Worm (Caenorhabditis elegans): ENCODE data around the gene grd-10.

Gene grd-10

DNA sequence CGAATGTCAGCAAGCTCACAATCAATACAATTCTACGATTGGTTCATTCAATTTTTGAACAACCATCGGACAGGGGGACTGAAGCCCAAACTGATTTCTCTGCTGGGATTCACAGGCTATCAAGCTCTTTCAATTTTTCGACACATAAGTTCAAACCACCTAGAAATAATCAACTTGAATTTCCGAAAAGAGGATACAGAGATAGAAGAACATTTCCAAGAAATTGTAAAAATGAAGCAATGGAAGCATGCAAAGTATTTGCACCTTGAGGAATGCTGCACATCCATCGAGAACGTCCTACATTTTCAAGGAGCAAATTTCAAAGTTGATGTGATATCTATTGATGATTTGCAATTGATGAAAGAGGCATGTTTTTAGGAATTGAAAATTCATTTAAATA, 26.9 kb downstream of the grd-10 start:
- TF ChIP-seq lin-35 (GFP tag; optimal IDR thresholded peaks at IDR 0.05) (no peak), K11D2.4 (GFP tag; IDR thresholded peaks at IDR 0.05) (no peak), tbp1 (GFP tag; optimal IDR thresholded peaks at IDR 0.05) (no peak), pha-4 (tag; optimal IDR thresholded peaks at IDR 0.05) (no peak), dox-1 (GFP tag; IDR thresholded peaks at IDR 0.05) (no peak), lag-1 (GFP tag; IDR thresholded peaks at IDR 0.05) (no peak), snpc-1.1 (tag; optimal IDR thresholded peaks at IDR 0.05; ENCODE audit: insufficient read depth) (no peak), ekl-4 (GFP tag; IDR thresholded peaks at IDR 0.05) (no peak), mcd-1 (GFP tag; IDR thresholded peaks at IDR 0.05) (no peak), B0019.2 (GFP tag; conservative IDR thresholded peaks at IDR 0.05) (no peak), nhr-90 (tag; optimal IDR thresholded peaks at IDR 0.05) (no peak)

DNA sequence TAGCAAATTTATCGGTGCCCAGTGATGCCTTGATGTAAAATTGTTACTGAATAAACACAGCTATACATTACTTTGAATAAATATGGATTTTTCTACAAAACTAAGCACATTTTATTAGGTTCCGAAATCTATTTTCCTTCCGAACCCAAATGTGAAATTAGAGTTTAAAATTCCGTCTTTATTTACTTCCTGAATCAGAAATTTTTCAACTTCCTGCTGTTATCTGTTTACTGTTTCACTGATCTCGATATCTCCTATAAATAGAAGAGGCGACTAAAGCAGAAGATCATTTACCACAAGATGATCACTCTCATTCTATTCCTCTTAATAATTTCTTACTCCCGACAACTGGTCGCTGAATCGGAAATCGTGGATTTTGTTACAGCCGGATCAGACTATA, 28.9 kb downstream of the grd-10 start, which contains the start of gene F58E2.2:
Gene F58E2.2 (plus strand): TSS at position 301 of the 400 bp plus-strand sequence.
- no peak for TF ChIP-seq zim-3 (tag; optimal IDR thresholded peaks at IDR 0.05)
- no peak for TF ChIP-seq F23B12.7 (tag; optimal IDR thresholded peaks at IDR 0.05; ENCODE audit: insufficient read depth)
- no peak for TF ChIP-seq F55B11.4 (tag; optimal IDR thresholded peaks at IDR 0.05; ENCODE audit: borderline replicate concordance, insufficient read depth)
- TF ChIP-seq hsf-1 (GFP tag; IDR thresholded peaks at IDR 0.05): no peak
- TF ChIP-seq nhr-80 (tag; optimal IDR thresholded peaks at IDR 0.05): no peak
- no peak for TF ChIP-seq fkh-3 (tag; optimal IDR thresholded peaks at IDR 0.05)
- TF ChIP-seq Y95B8A.8 (GFP tag; IDR thresholded peaks at IDR 0.05): no peak
- no peak for TF ChIP-seq madf-6 (GFP tag; IDR thresholded peaks at IDR 0.05)
- no peak for TF ChIP-seq rpc-1 (optimal IDR thresholded peaks at IDR 0.05)
- TF ChIP-seq rpc-1 (tag; optimal IDR thresholded peaks at IDR 0.05): no peak
- TF ChIP-seq D2030.7 (GFP tag; IDR thresholded peaks at IDR 0.05): no peak

DNA sequence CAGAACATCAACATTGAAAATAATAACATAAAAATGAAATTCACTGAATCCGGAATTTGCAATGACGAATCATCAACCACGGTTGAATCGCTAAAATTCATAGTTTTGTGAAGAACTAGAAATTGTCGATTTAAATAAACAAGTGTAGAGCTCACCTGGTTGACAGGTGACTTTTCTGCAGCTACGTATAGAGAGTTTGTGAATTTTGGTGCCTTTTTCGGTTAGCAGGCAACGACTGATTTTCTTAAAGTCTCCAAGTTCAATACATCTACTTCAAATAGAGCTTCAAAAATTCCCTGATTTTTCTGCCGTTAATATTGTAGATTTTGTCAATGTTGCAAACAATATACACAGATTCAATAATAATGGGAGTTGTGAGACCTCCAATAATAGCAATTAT, 36.3 kb downstream of the grd-10 start, which contains the start of gene srz-69:
Gene srz-69 (minus strand): TSS at position 101 of the 400 bp plus-strand sequence.
- TF ChIP-seq bed-1 (GFP tag; IDR thresholded peaks at IDR 0.05) (no peak), F52B5.7 (tag; optimal IDR thresholded peaks at IDR 0.05) (no peak), Y95B8A.8 (GFP tag; IDR thresholded peaks at IDR 0.05) (no peak), attf-3 (GFP tag; conservative IDR thresholded peaks at IDR 0.05) (no peak), ceh-79 (tag; optimal IDR thresholded peaks at IDR 0.05) (no peak), Y56A3A.18 (GFP tag; IDR thresholded peaks at IDR 0.05) (no peak), somi-1 (GFP tag; optimal IDR thresholded peaks at IDR 0.05) (no peak), attf-6 (GFP tag; IDR thresholded peaks at IDR 0.05) (no peak), ztf-18 (tag; optimal IDR thresholded peaks at IDR 0.05) (no peak), K12H6.12 (tag; optimal IDR thresholded peaks at IDR 0.05) (no peak), die-1 (tag; optimal IDR thresholded peaks at IDR 0.05) (no peak), madf-3 (GFP tag; IDR thresholded peaks at IDR 0.05) (no peak), ZK185.1 (tag; optimal IDR thresholded peaks at IDR 0.05; ENCODE audit: poor library complexity, severe bottlenecking) (no peak)

DNA sequence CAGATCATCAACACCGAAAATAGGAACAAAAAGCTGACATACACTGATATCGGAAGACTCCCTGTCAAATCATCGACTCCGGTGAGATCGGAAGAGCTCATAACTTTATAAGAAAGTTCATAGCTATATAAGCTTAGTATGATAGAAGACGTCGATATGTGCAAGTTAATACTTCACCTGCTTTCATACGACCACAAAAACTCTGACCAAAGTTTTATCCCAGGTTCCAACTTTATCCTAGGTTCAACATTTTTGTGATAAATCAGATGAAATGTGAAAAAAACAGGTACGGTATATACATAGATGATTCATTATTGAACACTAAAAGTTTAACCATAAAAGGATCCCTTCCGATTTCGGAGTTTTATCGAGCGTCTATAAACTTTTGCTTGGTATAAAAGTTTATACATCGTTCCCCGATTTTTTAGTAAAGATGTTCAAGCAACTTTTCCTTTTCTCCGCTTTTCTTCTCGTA, 38.1 kb downstream of the grd-10 start, which contains the start of the genes srz-70 and C09G12.5:
Gene srz-70 (minus strand): TSS at position 101 of the 475 bp plus-strand sequence.
Gene C09G12.5 (plus strand): TSS at position 425 of the 475 bp plus-strand sequence.
- no peak for TF ChIP-seq mxl-1 (tag; optimal IDR thresholded peaks at IDR 0.05)
- TF ChIP-seq lsy-27 (tag; optimal IDR thresholded peaks at IDR 0.05; ENCODE audit: borderline replicate concordance, insufficient read depth): no peak
- no peak for TF ChIP-seq F39B2.1 (GFP tag; IDR thresholded peaks at IDR 0.05)
- no peak for TF ChIP-seq tbx-9 (tag; optimal IDR thresholded peaks at IDR 0.05; ENCODE audit: borderline replicate concordance)
- no peak for TF ChIP-seq bed-1 (GFP tag; IDR thresholded peaks at IDR 0.05)
- TF ChIP-seq hlh-12 (tag; optimal IDR thresholded peaks at IDR 0.05): no peak
- no peak for TF ChIP-seq efl-1 (GFP tag; optimal IDR thresholded peaks at IDR 0.05)
- TF ChIP-seq T07F8.4 (tag; optimal IDR thresholded peaks at IDR 0.05): no peak
- TF ChIP-seq attf-3 (GFP tag; conservative IDR thresholded peaks at IDR 0.05): no peak
- no peak for TF ChIP-seq pha-4 (tag; optimal IDR thresholded peaks at IDR 0.05)
- TF ChIP-seq pbrm-1 (GFP tag; IDR thresholded peaks at IDR 0.05): no peak
- TF ChIP-seq F10E7.11 (tag; optimal IDR thresholded peaks at IDR 0.05): no peak
- TF ChIP-seq zfh-2 (GFP tag; conservative IDR thresholded peaks at IDR 0.05): no peak
- TF ChIP-seq F33H1.4 (GFP tag; IDR thresholded peaks at IDR 0.05): no peak
- no peak for TF ChIP-seq ztf-22 (GFP tag; optimal IDR thresholded peaks at IDR 0.05)
